Worm (Caenorhabditis elegans) whole organism, early embryonic: ENCODE measurements around the gene ilys-1.

Experiments used
- B0310.2 ChIP-seq: sonication (generic microtip); optimal IDR thresholded peaks from 2 replicates; lab custom pipeline; 2016; ENCODE audit warnings: mild to moderate bottlenecking, missing genetic modification characterization, missing compliant biosample characterization
- F13C5.2 ChIP-seq: sonication (generic microtip); optimal IDR thresholded peaks from 2 replicates; lab custom pipeline; 2017; ENCODE audit warnings: mild to moderate bottlenecking, missing genetic modification characterization, inconsistent platforms, missing compliant biosample characterization
- aly-1 ChIP-seq: sonication (generic microtip); optimal IDR thresholded peaks from 2 replicates; lab custom pipeline; 2016; ENCODE audit warnings: missing genetic modification characterization, missing compliant biosample characterization
- ama-1 ChIP-seq: fragments of 150-350 bp; optimal IDR thresholded peaks from 2 replicates; lab custom pipeline; 2014
- ceh-13 ChIP-seq: fragments of 200-800 bp; sonication (Bioruptor generic); optimal IDR thresholded peaks from 2 replicates; lab custom pipeline; 2018; ENCODE audit warnings: mild to moderate bottlenecking, missing genetic modification characterization, missing compliant biosample characterization
- ceh-36 ChIP-seq: sonication (generic microtip); optimal IDR thresholded peaks from 2 replicates; lab custom pipeline; 2016; ENCODE audit warnings: missing genetic modification characterization, inconsistent platforms, missing compliant biosample characterization
- ets-7 ChIP-seq: sonication (generic microtip); optimal IDR thresholded peaks from 2 replicates; lab custom pipeline; 2016; ENCODE audit warnings: missing genotype, missing genetic modification characterization, missing compliant biosample characterization
- flt-1 ChIP-seq: fragments of 200-800 bp; sonication (Bioruptor generic); IDR thresholded peaks from 2 replicates; pipeline ENCODE4 v1.3.6; 2022; ENCODE audit warnings: missing genetic modification characterization, missing compliant biosample characterization
- hmbx-1 ChIP-seq: sonication (generic microtip); optimal IDR thresholded peaks from 2 replicates; lab custom pipeline; 2016; ENCODE audit warnings: mild to moderate bottlenecking, missing genetic modification characterization, missing compliant biosample characterization
- hmg-4 ChIP-seq: fragments of 200-800 bp; sonication (Bioruptor generic); optimal IDR thresholded peaks from 2 replicates; lab custom pipeline; 2018; ENCODE audit warnings: mild to moderate bottlenecking, missing genetic modification characterization, missing compliant biosample characterization
- hnd-1 ChIP-seq: sonication (generic microtip); optimal IDR thresholded peaks from 2 replicates; lab custom pipeline; 2016; ENCODE audit warnings: missing genetic modification characterization, missing compliant biosample characterization
- pes-1 ChIP-seq: fragments of 200-800 bp; sonication (Bioruptor generic); IDR thresholded peaks from 2 replicates; pipeline ENCODE4 v1.3.6; 2022; ENCODE audit warnings: missing genetic modification reagents, missing genetic modification characterization, missing compliant biosample characterization
- scrt-1 ChIP-seq: fragments of 200-800 bp; sonication (Bioruptor generic); IDR thresholded peaks from 2 replicates; pipeline ENCODE4 v1.3.6; 2022; ENCODE audit warnings: missing genetic modification characterization, missing compliant biosample characterization
- sea-1 ChIP-seq: fragments of 200-800 bp; sonication (Bioruptor generic); conservative IDR thresholded peaks from 2 replicates; pipeline ENCODE4 v1.3.6; 2022; ENCODE audit warnings: missing genetic modification characterization, missing compliant biosample characterization
- tbx-11 ChIP-seq: fragments of 200-800 bp; sonication (Bioruptor generic); IDR thresholded peaks from 2 replicates; pipeline ENCODE4 v1.3.6; 2022; ENCODE audit warnings: missing genetic modification characterization, missing compliant biosample characterization
- tbx-37 ChIP-seq: fragments of 200-800 bp; sonication (Bioruptor generic); conservative IDR thresholded peaks from 2 replicates; pipeline ENCODE4 v1.3.6; 2022; ENCODE audit warnings: missing genetic modification reagents, missing genetic modification characterization, missing compliant biosample characterization
- tra-4 ChIP-seq: sonication (generic microtip); optimal IDR thresholded peaks from 2 replicates; lab custom pipeline; 2017; ENCODE audit warnings: missing genetic modification characterization, missing compliant biosample characterization

Gene ilys-1

DNA sequence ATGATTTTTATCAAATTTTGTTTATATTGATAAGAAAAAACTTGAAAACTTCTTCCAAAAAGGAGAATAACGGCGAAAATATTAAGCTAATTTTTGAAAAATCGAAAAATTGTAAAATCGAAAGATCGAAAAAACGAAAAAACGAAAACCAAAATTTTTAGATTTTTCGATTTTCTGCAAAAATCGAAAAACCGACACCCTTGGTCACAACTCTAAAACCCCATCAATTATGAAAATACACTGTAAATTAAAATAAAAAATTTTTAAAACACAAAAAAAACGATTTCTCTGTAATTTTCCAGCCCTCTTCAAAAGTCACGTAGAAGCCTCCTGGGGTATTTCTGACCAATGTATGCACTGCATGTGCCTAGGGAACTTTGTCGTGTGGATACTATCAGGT, at the start of gene ilys-1:
Gene ilys-1, plus strand, starts transcription at position 301 of the 400 bp plus-strand sequence.
- TF ChIP-seq sea-1 (no peak), aly-1 (tag; lab: Kevin White, UChicago) (no peak), scrt-1 (no peak), hmg-4 (GFP tag; lab: Kevin White, UChicago) (no peak), tra-4 (tag; lab: Kevin White, UChicago) (no peak), tbx-37 (GFP tag; lab: Robert Waterston, UW) (no peak), ets-7 (tag; lab: Kevin White, UChicago) (no peak), flt-1 (GFP tag; lab: Robert Waterston, UW) (no peak), hnd-1 (no peak), ceh-13 (GFP tag; lab: Kevin White, UChicago) (no peak), ceh-36 (tag; lab: Kevin White, UChicago) (no peak), ama-1 (no peak), B0310.2 (tag; lab: Kevin White, UChicago) (no peak), pes-1 (no peak), tbx-11 (GFP tag; lab: Robert Waterston, UW) (no peak)

DNA sequence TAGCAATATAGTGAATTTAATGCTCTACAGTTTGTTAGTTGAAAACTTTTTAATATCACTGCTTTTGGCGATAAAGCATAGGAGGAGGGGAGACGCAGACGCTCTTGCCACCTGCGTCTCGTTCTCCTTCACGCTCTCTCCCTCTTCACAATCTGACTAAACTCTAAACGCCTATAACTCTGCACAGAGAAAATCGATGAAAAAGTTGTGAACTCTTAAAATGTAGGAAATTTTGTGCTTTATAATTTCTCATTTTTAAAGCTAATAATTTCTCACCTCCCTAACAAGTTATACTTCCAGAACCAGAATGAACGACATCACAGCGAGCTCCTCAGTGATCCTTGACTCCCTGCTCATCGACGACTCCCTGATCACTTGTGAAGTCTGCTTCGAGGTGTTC, 37.5 kb upstream of the ilys-1 start, which contains the start of gene C45G7.4:
Gene C45G7.4, plus strand, starts transcription at position 301 of the 400 bp plus-strand sequence.
- TF ChIP-seq ama-1: no peak
- no peak for TF ChIP-seq sea-1
- TF ChIP-seq ets-7 (tag; lab: Kevin White, UChicago): no peak
- TF ChIP-seq F13C5.2: no peak
- no peak for TF ChIP-seq B0310.2 (tag; lab: Kevin White, UChicago)
- no peak for TF ChIP-seq flt-1 (GFP tag; lab: Robert Waterston, UW)
- no peak for TF ChIP-seq hmbx-1 (tag; lab: Kevin White, UChicago)
- no peak for TF ChIP-seq aly-1 (tag; lab: Kevin White, UChicago)
- TF ChIP-seq tra-4 (tag; lab: Kevin White, UChicago): no peak
- TF ChIP-seq ceh-36 (tag; lab: Kevin White, UChicago): no peak
- TF ChIP-seq scrt-1: no peak
- TF ChIP-seq tbx-37 (GFP tag; lab: Robert Waterston, UW): no peak
- no peak for TF ChIP-seq hnd-1
- no peak for TF ChIP-seq pes-1
- TF ChIP-seq hmg-4 (GFP tag; lab: Kevin White, UChicago): no peak

DNA sequence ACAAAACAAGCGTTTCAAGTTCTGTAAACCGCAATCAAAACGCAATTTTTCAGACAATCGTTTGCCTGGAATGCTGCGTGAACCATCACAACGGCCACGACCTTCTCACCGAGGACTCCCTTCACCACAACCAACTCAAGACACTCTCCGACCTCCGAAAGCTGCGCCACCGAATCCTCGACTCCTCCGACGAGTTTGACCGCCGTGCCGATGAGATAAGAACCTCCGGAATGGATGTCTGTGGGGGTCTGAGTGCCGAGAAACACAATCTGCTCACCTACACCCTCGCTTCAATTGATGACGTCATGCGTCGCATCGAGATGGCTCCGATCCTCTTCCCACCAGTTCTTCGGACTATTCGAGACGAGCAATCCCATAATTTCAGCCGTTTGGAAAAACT, 35.8 kb upstream of the ilys-1 start:
- no peak for TF ChIP-seq ceh-13 (GFP tag; lab: Kevin White, UChicago)
- TF ChIP-seq ets-7 (tag; lab: Kevin White, UChicago): no peak
- no peak for TF ChIP-seq tbx-11 (GFP tag; lab: Robert Waterston, UW)
- no peak for TF ChIP-seq tra-4 (tag; lab: Kevin White, UChicago)
- TF ChIP-seq ama-1: no peak
- no peak for TF ChIP-seq ceh-36 (tag; lab: Kevin White, UChicago)
- no peak for TF ChIP-seq aly-1 (tag; lab: Kevin White, UChicago)
- no peak for TF ChIP-seq hnd-1
- TF ChIP-seq B0310.2 (tag; lab: Kevin White, UChicago): no peak
- no peak for TF ChIP-seq F13C5.2
- TF ChIP-seq flt-1 (GFP tag; lab: Robert Waterston, UW): no peak
- TF ChIP-seq tbx-37 (GFP tag; lab: Robert Waterston, UW): no peak
- TF ChIP-seq scrt-1: no peak

DNA sequence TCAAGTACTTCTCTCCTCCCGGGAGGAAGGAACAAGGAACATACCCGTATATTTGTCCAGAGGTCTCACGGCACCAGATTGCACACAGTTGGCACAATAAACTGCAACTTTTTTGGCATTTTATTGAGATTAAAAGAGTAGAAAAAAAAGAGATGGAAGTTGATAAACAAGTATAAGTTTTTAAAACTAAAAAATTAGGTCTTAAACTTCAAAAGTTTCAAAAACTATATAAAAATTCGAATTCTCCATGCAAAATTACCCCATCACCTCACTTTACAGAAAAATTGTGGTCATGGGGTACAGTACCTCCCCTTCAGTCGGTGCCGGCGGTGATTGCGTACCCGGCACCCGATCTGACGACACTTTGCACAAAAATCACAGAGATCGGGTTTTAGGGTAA, 19.0 kb upstream of the ilys-1 start, which contains the start of gene C45G7.13:
Gene C45G7.13, minus strand, starts transcription at position 101 of the 400 bp plus-strand sequence.
- TF ChIP-seq ceh-13 (GFP tag; lab: Kevin White, UChicago) (no peak), sea-1 (no peak)

DNA sequence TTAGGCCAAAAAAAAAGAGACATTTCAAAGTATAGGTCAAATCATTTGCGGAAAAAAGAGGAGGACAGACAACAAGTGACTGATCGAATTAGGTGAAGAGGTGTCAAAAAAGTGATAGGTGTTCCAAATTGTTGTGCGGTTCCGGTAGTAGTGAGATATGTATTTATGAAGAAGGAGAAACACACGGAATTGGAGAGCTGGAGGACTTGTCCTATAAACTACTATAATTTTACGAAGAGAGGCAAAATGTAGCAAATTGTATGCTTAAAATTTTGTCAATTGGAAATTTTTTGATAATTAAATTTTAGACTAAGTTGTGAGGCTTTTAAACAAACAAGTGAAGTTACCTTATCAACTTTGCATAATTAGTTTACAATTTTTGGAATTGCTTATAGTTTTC, 18.6 kb upstream of the ilys-1 start:
- TF ChIP-seq hmbx-1 (tag; lab: Kevin White, UChicago) (no peak), F13C5.2 (no peak), ets-7 (tag; lab: Kevin White, UChicago) (no peak), hnd-1 (no peak), scrt-1 (no peak), ceh-36 (tag; lab: Kevin White, UChicago) (no peak), hmg-4 (GFP tag; lab: Kevin White, UChicago) (no peak), tbx-37 (GFP tag; lab: Robert Waterston, UW) (no peak), B0310.2 (tag; lab: Kevin White, UChicago) (no peak), ceh-13 (GFP tag; lab: Kevin White, UChicago) (no peak), sea-1 (no peak), tbx-11 (GFP tag; lab: Robert Waterston, UW) (no peak), tra-4 (tag; lab: Kevin White, UChicago) (no peak), ama-1 (no peak), pes-1 (no peak), aly-1 (tag; lab: Kevin White, UChicago) (no peak), flt-1 (GFP tag; lab: Robert Waterston, UW) (no peak)

DNA sequence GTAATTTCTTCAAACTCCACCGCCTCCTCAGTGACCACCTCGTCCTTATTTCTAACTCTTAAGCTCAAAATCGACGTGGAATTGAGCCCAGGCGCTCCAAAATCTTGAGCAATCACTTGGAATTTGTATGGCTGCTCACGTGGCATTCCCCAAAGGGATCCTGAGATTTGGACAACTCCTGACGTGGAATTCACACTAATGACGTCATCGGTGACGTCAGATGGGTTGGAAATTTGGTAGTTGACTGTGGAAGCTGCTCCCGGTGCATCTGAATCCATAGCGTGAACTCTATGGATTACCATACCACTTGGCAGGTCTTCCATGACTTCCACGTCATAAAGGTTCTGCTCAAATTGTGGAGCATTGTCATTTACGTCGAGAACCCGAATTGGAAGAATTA, 15.1 kb upstream of the ilys-1 start:
- TF ChIP-seq sea-1: no peak
- TF ChIP-seq hmbx-1 (tag; lab: Kevin White, UChicago): no peak
- TF ChIP-seq scrt-1: no peak
- TF ChIP-seq ama-1: no peak
- no peak for TF ChIP-seq tbx-11 (GFP tag; lab: Robert Waterston, UW)
- no peak for TF ChIP-seq B0310.2 (tag; lab: Kevin White, UChicago)
- TF ChIP-seq tbx-37 (GFP tag; lab: Robert Waterston, UW): no peak
- TF ChIP-seq F13C5.2: no peak
- no peak for TF ChIP-seq ceh-13 (GFP tag; lab: Kevin White, UChicago)
- no peak for TF ChIP-seq hnd-1
- no peak for TF ChIP-seq tra-4 (tag; lab: Kevin White, UChicago)
- TF ChIP-seq ets-7 (tag; lab: Kevin White, UChicago): no peak
- no peak for TF ChIP-seq hmg-4 (GFP tag; lab: Kevin White, UChicago)
- no peak for TF ChIP-seq flt-1 (GFP tag; lab: Robert Waterston, UW)
- no peak for TF ChIP-seq aly-1 (tag; lab: Kevin White, UChicago)
- TF ChIP-seq ceh-36 (tag; lab: Kevin White, UChicago): no peak

DNA sequence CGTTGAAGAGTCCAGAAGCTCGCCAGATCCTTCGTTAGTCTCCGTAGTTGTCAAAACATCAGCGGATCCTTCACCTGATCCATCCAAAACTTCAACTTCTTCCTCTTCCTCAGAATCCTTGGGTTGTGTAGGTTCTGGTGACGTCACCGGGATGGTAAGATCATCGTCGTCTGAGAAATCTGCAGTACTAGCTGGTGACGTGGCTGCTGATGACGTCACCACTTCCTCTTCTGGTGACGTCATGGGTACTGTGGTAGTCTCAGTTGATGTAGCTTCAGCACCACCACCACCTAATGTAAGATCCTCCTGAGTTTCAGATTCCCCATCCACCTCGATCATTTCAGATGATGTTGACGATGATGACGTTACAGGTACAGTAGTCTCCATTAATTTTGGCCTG, 8.8 kb upstream of the ilys-1 start:
- TF ChIP-seq ama-1 (no peak), ceh-36 (tag; lab: Kevin White, UChicago) (no peak), pes-1 (no peak), F13C5.2 (no peak), ets-7 (tag; lab: Kevin White, UChicago) (no peak)
